Fruit fly (Drosophila melanogaster) whole organism, embryonic: ENCODE measurements around the gene asl.

ENCODE experiments used
- Atf3 ChIP-seq: fragments of 200-800 bp; sonication (Bioruptor generic); optimal IDR thresholded peaks from 3 replicates; lab custom pipeline; 2016; ENCODE audit warnings: missing biosample characterization, missing genetic modification characterization
- CG11093 ChIP-seq: fragments of 200-800 bp; sonication (Bioruptor generic); IDR thresholded peaks from 3 replicates; pipeline ENCODE4 v1.3.6; 2022; ENCODE audit warnings: missing biosample characterization, missing genetic modification characterization
- CG11398 ChIP-seq: fragments of 200-800 bp; sonication (Bioruptor generic); optimal IDR thresholded peaks from 2 replicates; lab custom pipeline; 2016; ENCODE audit warnings: missing biosample characterization, missing genetic modification characterization
- CG14050 ChIP-seq: fragments of 200-800 bp; sonication (Bioruptor generic); IDR thresholded peaks from 3 replicates; pipeline ENCODE4 v1.3.6; 2022; ENCODE audit warnings: missing biosample characterization, missing genetic modification characterization
- CG14860 ChIP-seq: fragments of 200-800 bp; sonication (Bioruptor generic); IDR thresholded peaks from 3 replicates; pipeline ENCODE4 v1.3.6; 2022; ENCODE audit warnings: missing biosample characterization, missing genetic modification characterization; ENCODE audit not compliant: partially characterized antibody
- CG14965 ChIP-seq: fragments of 200-800 bp; sonication (Bioruptor generic); optimal IDR thresholded peaks from 2 replicates; lab custom pipeline; 2016; ENCODE audit warnings: missing biosample characterization, missing genetic modification characterization, borderline replicate concordance
- CG16815 ChIP-seq: fragments of 200-800 bp; sonication (Bioruptor generic); optimal IDR thresholded peaks from 3 replicates; lab custom pipeline; 2017; ENCODE audit warnings: missing biosample characterization, mild to moderate bottlenecking, missing genetic modification characterization
- CG17186 ChIP-seq: fragments of 200-800 bp; sonication (Bioruptor generic); optimal IDR thresholded peaks from 3 replicates; lab custom pipeline; 2017; ENCODE audit warnings: missing biosample characterization, missing genetic modification reagents, missing genetic modification characterization
- CG17912 ChIP-seq: fragments of 200-800 bp; sonication (Bioruptor generic); optimal IDR thresholded peaks from 2 replicates; lab custom pipeline; 2018; ENCODE audit warnings: missing biosample characterization, mild to moderate bottlenecking, missing genetic modification characterization
- CG2712 ChIP-seq: fragments of 200-800 bp; optimal IDR thresholded peaks from 3 replicates; lab custom pipeline; 2019; ENCODE audit warnings: missing biosample characterization, mild to moderate bottlenecking, missing genetic modification characterization, moderate library complexity
- CG2875 ChIP-seq: fragments of 200-800 bp; sonication (Bioruptor generic); optimal IDR thresholded peaks from 2 replicates; lab custom pipeline; 2017; ENCODE audit warnings: missing biosample characterization, mild to moderate bottlenecking, missing genetic modification characterization, missing genetic modification reagents
- CG31365 ChIP-seq: fragments of 200-800 bp; sonication (Bioruptor generic); optimal IDR thresholded peaks from 2 replicates; lab custom pipeline; 2018; ENCODE audit warnings: missing biosample characterization, mild to moderate bottlenecking, missing genetic modification characterization
- CG4424 ChIP-seq: fragments of 200-800 bp; sonication (Bioruptor generic); optimal IDR thresholded peaks from 3 replicates; lab custom pipeline; 2016; ENCODE audit warnings: missing biosample characterization, missing genetic modification characterization
- CG4617 ChIP-seq: fragments of 200-800 bp; sonication (Bioruptor generic); optimal IDR thresholded peaks from 3 replicates; lab custom pipeline; 2016; ENCODE audit warnings: missing biosample characterization, missing genetic modification characterization, borderline replicate concordance
- CG6791 ChIP-seq: fragments of 200-800 bp; sonication (Bioruptor generic); IDR thresholded peaks from 3 replicates; pipeline ENCODE4 v1.3.6; 2022; ENCODE audit warnings: missing biosample characterization, missing genetic modification characterization; ENCODE audit not compliant: partially characterized antibody
- CG6813 ChIP-seq: fragments of 200-800 bp; sonication (Bioruptor generic); optimal IDR thresholded peaks from 2 replicates; lab custom pipeline; 2017; ENCODE audit warnings: missing biosample characterization, missing genetic modification characterization, mild to moderate bottlenecking, moderate library complexity, missing genetic modification reagents
- CG7271 ChIP-seq: fragments of 200-800 bp; sonication (Bioruptor generic); optimal IDR thresholded peaks from 2 replicates; lab custom pipeline; 2018; ENCODE audit warnings: missing biosample characterization, mild to moderate bottlenecking, missing genetic modification characterization, moderate library complexity
- CG7963 ChIP-seq: fragments of 200-800 bp; sonication (Bioruptor generic); IDR thresholded peaks from 3 replicates; pipeline ENCODE4 v1.3.6; 2022; ENCODE audit warnings: missing biosample characterization, missing genetic modification characterization; ENCODE audit not compliant: partially characterized antibody
- Dip2 ChIP-seq: fragments of 200-800 bp; sonication (Bioruptor generic); IDR thresholded peaks from 2 replicates; pipeline ENCODE4 v1.3.6; 2022; ENCODE audit warnings: missing biosample characterization, missing genetic modification characterization
- E2f2 ChIP-seq: fragments of 200-800 bp; sonication (Bioruptor generic); IDR thresholded peaks from 2 replicates; pipeline ENCODE4 v1.3.6; 2022; ENCODE audit warnings: missing biosample characterization, missing genetic modification characterization
- ERR ChIP-seq: fragments of 200-800 bp; sonication (Bioruptor generic); optimal IDR thresholded peaks from 2 replicates; lab custom pipeline; 2016; ENCODE audit warnings: missing biosample characterization, missing genetic modification characterization
- Fer1 ChIP-seq: fragments of 200-800 bp; sonication (Bioruptor generic); optimal IDR thresholded peaks from 2 replicates; lab custom pipeline; 2017; ENCODE audit warnings: missing biosample characterization, mild to moderate bottlenecking, missing genetic modification characterization
- Gug ChIP-seq: fragments of 200-800 bp; sonication (Bioruptor generic); IDR thresholded peaks from 4 replicates; pipeline ENCODE4 v1.3.6; 2022; ENCODE audit warnings: missing biosample characterization, missing genetic modification characterization
- HLHmδ ChIP-seq: fragments of 200-800 bp; sonication (Bioruptor generic); optimal IDR thresholded peaks from 2 replicates; lab custom pipeline; 2018; ENCODE audit warnings: missing biosample characterization, mild to moderate bottlenecking, missing genetic modification characterization, moderate library complexity
- Hr78 ChIP-seq, 2 experiments: fragments of 200-800 bp in 1 of 2; fragments of >200 bp in 1 of 2; sonication (Bioruptor generic) in 1 of 2; optimal IDR thresholded peaks; 2 replicates each; lab custom pipeline; 2017 to 2019; ENCODE audit warnings: missing biosample characterization in 2 of 2, missing genetic modification characterization in 2 of 2, mild to moderate bottlenecking in 1 of 2, moderate library complexity in 1 of 2
- Nf-YB ChIP-seq: fragments of 200-800 bp; sonication (Bioruptor generic); optimal IDR thresholded peaks from 3 replicates; lab custom pipeline; 2019; ENCODE audit warnings: missing biosample characterization, mild to moderate bottlenecking, missing genetic modification characterization, moderate library complexity
- Sin3A ChIP-seq: fragments of >200 bp; optimal IDR thresholded peaks from 2 replicates; lab custom pipeline; 2018
- Sry-δ ChIP-seq: fragments of 200-800 bp; sonication (Bioruptor generic); optimal IDR thresholded peaks from 2 replicates; lab custom pipeline; 2016; ENCODE audit warnings: missing biosample characterization, missing genetic modification characterization
- Ssrp ChIP-seq: fragments of 200-800 bp; sonication (Bioruptor generic); optimal IDR thresholded peaks from 2 replicates; lab custom pipeline; 2018; ENCODE audit warnings: missing biosample characterization, mild to moderate bottlenecking, missing genetic modification characterization, moderate library complexity
- Trl ChIP-seq, 3 experiments: fragments of >200 bp in 2 of 3; fragments of 200-800 bp in 1 of 3; sonication (Bioruptor generic) in 1 of 3; optimal IDR thresholded peaks; 2 replicates in 1 of 3; 3 replicates in 2 of 3; lab custom pipeline; 2016 to 2017; ENCODE audit warnings: missing biosample characterization in 1 of 3, missing genetic modification characterization in 1 of 3
- Usf ChIP-seq: fragments of 200-800 bp; sonication (Bioruptor generic); optimal IDR thresholded peaks from 2 replicates; lab custom pipeline; 2017; ENCODE audit warnings: missing genotype, missing biosample characterization, missing genetic modification characterization
- ase ChIP-seq: fragments of 200-800 bp; sonication (Bioruptor generic); IDR thresholded peaks from 3 replicates; pipeline ENCODE4 v1.3.6; 2022; ENCODE audit warnings: missing biosample characterization, missing genetic modification characterization
- bab2 ChIP-seq: fragments of 200-800 bp; sonication (Bioruptor generic); optimal IDR thresholded peaks from 2 replicates; lab custom pipeline; 2016; ENCODE audit warnings: missing biosample characterization, missing genetic modification characterization
- caup ChIP-seq: fragments of 200-800 bp; sonication (Bioruptor generic); optimal IDR thresholded peaks from 3 replicates; lab custom pipeline; 2017; ENCODE audit warnings: missing biosample characterization, mild to moderate bottlenecking, missing genetic modification characterization, moderate library complexity; ENCODE audit not compliant: severe bottlenecking
- crc ChIP-seq: fragments of 200-800 bp; sonication (Bioruptor generic); optimal IDR thresholded peaks from 2 replicates; lab custom pipeline; 2016; ENCODE audit warnings: missing biosample characterization, missing genetic modification characterization
- crol ChIP-seq: fragments of 200-800 bp; sonication (Bioruptor generic); IDR thresholded peaks from 2 replicates; pipeline ENCODE4 v1.3.6; 2022; ENCODE audit warnings: missing biosample characterization, missing genetic modification characterization
- dm ChIP-seq: fragments of 200-800 bp; sonication (Bioruptor generic); optimal IDR thresholded peaks from 3 replicates; lab custom pipeline; 2016; ENCODE audit warnings: missing biosample characterization, missing genetic modification characterization
- jing ChIP-seq: fragments of 200-800 bp; sonication (Bioruptor generic); optimal IDR thresholded peaks from 2 replicates; lab custom pipeline; 2018; ENCODE audit warnings: missing biosample characterization, mild to moderate bottlenecking, missing genetic modification characterization
- luna ChIP-seq: fragments of 200-800 bp; sonication (Bioruptor generic); optimal IDR thresholded peaks from 2 replicates; lab custom pipeline; 2016; ENCODE audit warnings: missing biosample characterization, missing genetic modification characterization
- odd ChIP-seq: fragments of 200-800 bp; sonication (Bioruptor generic); optimal IDR thresholded peaks from 2 replicates; lab custom pipeline; 2017; ENCODE audit warnings: missing biosample characterization, mild to moderate bottlenecking, missing genetic modification characterization
- repo ChIP-seq: fragments of 200-800 bp; sonication (Bioruptor generic); optimal IDR thresholded peaks from 2 replicates; lab custom pipeline; 2016; ENCODE audit warnings: missing biosample characterization, missing genetic modification characterization
- ro ChIP-seq: fragments of 200-800 bp; sonication (Bioruptor generic); IDR thresholded peaks from 2 replicates; pipeline ENCODE4 v1.3.6; 2022; ENCODE audit warnings: missing biosample characterization, missing genetic modification characterization
- slbo ChIP-seq: fragments of 200-800 bp; sonication (Bioruptor generic); IDR thresholded peaks from 2 replicates; pipeline ENCODE4 v1.3.6; 2022; ENCODE audit warnings: missing biosample characterization, missing genetic modification characterization
- sr ChIP-seq: fragments of 200-800 bp; sonication (Bioruptor generic); IDR thresholded peaks from 3 replicates; pipeline ENCODE4 v1.3.6; 2022; ENCODE audit warnings: missing biosample characterization, missing genetic modification characterization
- ssp ChIP-seq: fragments of 200-800 bp; sonication (Bioruptor generic); IDR thresholded peaks from 2 replicates; pipeline ENCODE4 v1.3.6; 2022; ENCODE audit warnings: missing biosample characterization, missing genetic modification characterization
- tna ChIP-seq: fragments of 200-800 bp; sonication (Bioruptor generic); IDR thresholded peaks from 2 replicates; pipeline ENCODE4 v1.3.6; 2022; ENCODE audit warnings: missing biosample characterization, missing genetic modification characterization; ENCODE audit not compliant: partially characterized antibody
- ttk ChIP-seq: fragments of 200-800 bp; sonication (Bioruptor generic); IDR thresholded peaks from 2 replicates; pipeline ENCODE4 v2.1.2; 2022; ENCODE audit warnings: missing biosample characterization, missing genetic modification characterization
- zen ChIP-seq: fragments of 200-800 bp; sonication (Bioruptor generic); optimal IDR thresholded peaks from 3 replicates; lab custom pipeline; 2018; ENCODE audit warnings: missing biosample characterization, mild to moderate bottlenecking, missing genetic modification characterization, moderate library complexity
- zfh2 ChIP-seq: fragments of 200-800 bp; sonication (Bioruptor generic); optimal IDR thresholded peaks from 2 replicates; lab custom pipeline; 2016; ENCODE audit warnings: missing biosample characterization, missing genetic modification characterization

The asl gene

dm6 chr3R:5587863-5588519 lies 18.4 kb downstream of the asl start, which contains the start of gene CG2926 (continued):
- no peak for TF ChIP-seq CG6813
- no peak for TF ChIP-seq CG4424 (GFP tag; lab: Kevin White, UChicago)
- no peak for TF ChIP-seq Trl (optimal IDR thresholded peaks at IDR 0.05; lab: Kevin White, UChicago)
- TF ChIP-seq Trl (GFP tag; optimal IDR thresholded peaks at IDR 0.05; lab: Kevin White, UChicago), result peak; percentile 48
- no peak for TF ChIP-seq Fer1 (GFP tag; lab: Kevin White, UChicago)
- no peak for TF ChIP-seq CG14965 (GFP tag; lab: Kevin White, UChicago)
- 0 out of 2 replicates have a peak, but pooled peaks have one; percentile 5 for TF ChIP-seq ttk (GFP tag; lab: Robert Waterston, UW)
- TF ChIP-seq luna (GFP tag; lab: Kevin White, UChicago), result no peak
- peak; percentile 56 for TF ChIP-seq ssp (GFP tag; lab: Robert Waterston, UW)
- TF ChIP-seq CG2712, result no peak
- TF ChIP-seq dm (GFP tag; lab: Kevin White, UChicago), result peak; percentile 51
- no peak for TF ChIP-seq Hr78 (GFP tag; optimal IDR thresholded peaks at IDR 0.05; lab: Kevin White, UChicago)
- TF ChIP-seq ase, result 0 out of 3 replicates have a peak, but pooled peaks have one; percentile 41
- TF ChIP-seq CG17186 (GFP tag; lab: Kevin White, UChicago), result peak; percentile 76
- peak; percentile 85 for TF ChIP-seq CG14860 (GFP tag; lab: Robert Waterston, UW)
- peak; percentile 45 for TF ChIP-seq Sin3A (lab: Kevin White, UChicago)
- no peak for TF ChIP-seq ERR (GFP tag; lab: Kevin White, UChicago)
- peak; percentile 72 for TF ChIP-seq E2f2 (GFP tag; lab: Robert Waterston, UW)
- no peak for TF ChIP-seq crc (GFP tag; lab: Kevin White, UChicago)
- TF ChIP-seq Gug, result peak; percentile 75; the same call in 2 of the 4 replicates
- peak; percentile 72 for TF ChIP-seq slbo (GFP tag; lab: Robert Waterston, UW)
- TF ChIP-seq CG17912 (GFP tag; lab: Kevin White, UChicago), result peak; percentile 35
- no peak for TF ChIP-seq Atf3 (GFP tag; lab: Kevin White, UChicago)
- no peak for TF ChIP-seq Ssrp (tag; lab: Kevin White, UChicago)
- peak; percentile 16 for TF ChIP-seq repo (GFP tag; lab: Kevin White, UChicago)
- TF ChIP-seq zfh2 (GFP tag; lab: Kevin White, UChicago), result peak; percentile 44
- TF ChIP-seq bab2 (GFP tag; lab: Kevin White, UChicago), result no peak
- no peak for TF ChIP-seq sr
- peak; percentile 94 for TF ChIP-seq CG6791 (GFP tag; lab: Robert Waterston, UW)
- TF ChIP-seq CG14050 (GFP tag; lab: Robert Waterston, UW), result no peak
- TF ChIP-seq jing (GFP tag; lab: Kevin White, UChicago), result no peak
- no peak for TF ChIP-seq ro (GFP tag; lab: Robert Waterston, UW)
- no peak for TF ChIP-seq odd (GFP tag; lab: Kevin White, UChicago)
- no peak for TF ChIP-seq Nf-YB
- peak; percentile 89 for TF ChIP-seq tna (GFP tag; lab: Robert Waterston, UW)
- TF ChIP-seq CG16815 (GFP tag; lab: Kevin White, UChicago), result no peak
- no peak for TF ChIP-seq CG11093 (GFP tag; lab: Robert Waterston, UW)
- TF ChIP-seq caup (GFP tag; lab: Kevin White, UChicago), result peak; percentile 9
- TF ChIP-seq crol (GFP tag; lab: Robert Waterston, UW), result 0 out of 2 replicates have a peak, but pooled peaks have one; percentile 15
- no peak for TF ChIP-seq HLHmδ (GFP tag; lab: Kevin White, UChicago)
- no peak for TF ChIP-seq CG7271
- TF ChIP-seq CG2875, result no peak
- TF ChIP-seq CG4617, result peak; percentile 79
- TF ChIP-seq zen, result no peak
- no peak for TF ChIP-seq Usf (GFP tag; lab: Kevin White, UChicago)
- TF ChIP-seq CG31365 (tag; lab: Kevin White, UChicago), result no peak
- TF ChIP-seq Sry-δ (GFP tag; lab: Kevin White, UChicago), result peak; percentile 96
- TF ChIP-seq CG7963, result peak; percentile 88
- TF ChIP-seq Dip2 (GFP tag; lab: Robert Waterston, UW), result no peak
- TF ChIP-seq CG11398 (GFP tag; lab: Kevin White, UChicago), result no peak
